Fruit fly (Drosophila melanogaster): ENCODE data around the gene CG5435.

dm6 chr2L:12466506-12467043, 35.9 kb upstream of the CG5435 start:
- TF ChIP-seq acj6 (GFP tag; optimal IDR thresholded peaks at IDR 0.05) (no peak), svp (GFP tag) (no peak), CG9139 (GFP tag; optimal IDR thresholded peaks at IDR 0.05) (no peak), CG15336 (GFP tag; IDR thresholded peaks at IDR 0.05) (no peak), Gug (GFP tag; IDR thresholded peaks at IDR 0.05) (no peak), CG11294 (GFP tag; IDR thresholded peaks at IDR 0.05) (no peak), Ets96B (tag; optimal IDR thresholded peaks at IDR 0.05) (no peak), Blimp-1 (GFP tag; optimal IDR thresholded peaks at IDR 0.05) (no peak), Eip75B (GFP tag; optimal IDR thresholded peaks at IDR 0.05) (no peak), topi (GFP tag; optimal IDR thresholded peaks at IDR 0.05) (no peak)
